Fruit fly (Drosophila melanogaster) whole organism, embryonic: ENCODE measurements around the gene CG17982.

Source experiments
- ATbp ChIP-seq: fragments of 200-800 bp; sonication (Bioruptor generic); optimal IDR thresholded peaks from 2 replicates; lab custom pipeline; 2017; ENCODE audit warnings: missing biosample characterization, mild to moderate bottlenecking, missing genetic modification characterization, missing genetic modification reagents
- Bgb ChIP-seq: fragments of 200-800 bp; sonication (Bioruptor generic); IDR thresholded peaks from 2 replicates; pipeline ENCODE4 v1.3.6; 2022; ENCODE audit warnings: missing biosample characterization, missing genetic modification characterization; ENCODE audit not compliant: partially characterized antibody
- CG10209 ChIP-seq: fragments of 200-800 bp; sonication (Bioruptor generic); optimal IDR thresholded peaks from 3 replicates; lab custom pipeline; 2017; ENCODE audit warnings: missing biosample characterization, mild to moderate bottlenecking, missing genetic modification characterization, missing genetic modification reagents
- CG10267 ChIP-seq: fragments of 200-800 bp; sonication (Bioruptor generic); optimal IDR thresholded peaks from 2 replicates; lab custom pipeline; 2018; ENCODE audit warnings: missing biosample characterization, mild to moderate bottlenecking, missing genetic modification characterization, moderate library complexity
- CG13287 ChIP-seq: fragments of 200-800 bp; sonication (Bioruptor generic); IDR thresholded peaks from 2 replicates; pipeline ENCODE4 v1.3.6; 2022; ENCODE audit warnings: missing biosample characterization, missing genetic modification characterization; ENCODE audit not compliant: partially characterized antibody
- CG13775 ChIP-seq: fragments of 200-800 bp; sonication (Bioruptor generic); optimal IDR thresholded peaks from 3 replicates; lab custom pipeline; 2017; ENCODE audit warnings: missing biosample characterization, mild to moderate bottlenecking, missing genetic modification characterization
- CG14050 ChIP-seq: fragments of 200-800 bp; sonication (Bioruptor generic); IDR thresholded peaks from 3 replicates; pipeline ENCODE4 v1.3.6; 2022; ENCODE audit warnings: missing biosample characterization, missing genetic modification characterization
- CG14667 ChIP-seq: fragments of 200-800 bp; sonication (Bioruptor generic); IDR thresholded peaks from 2 replicates; pipeline ENCODE4 v1.3.6; 2022; ENCODE audit warnings: missing biosample characterization, missing genetic modification characterization
- CG18011 ChIP-seq: fragments of 200-800 bp; sonication (Bioruptor generic); optimal IDR thresholded peaks from 2 replicates; lab custom pipeline; 2017; ENCODE audit warnings: missing biosample characterization, missing genetic modification characterization, mild to moderate bottlenecking, moderate library complexity, missing genotype
- CG2120 ChIP-seq: fragments of 200-800 bp; sonication (Bioruptor generic); optimal IDR thresholded peaks from 3 replicates; lab custom pipeline; 2016; ENCODE audit warnings: missing biosample characterization, missing genetic modification characterization
- CG30431 ChIP-seq: fragments of 200-800 bp; sonication (Bioruptor generic); optimal IDR thresholded peaks from 2 replicates; lab custom pipeline; 2017; ENCODE audit warnings: missing biosample characterization, missing genetic modification characterization
- CG3065 ChIP-seq: fragments of 200-800 bp; sonication (Bioruptor generic); optimal IDR thresholded peaks from 2 replicates; lab custom pipeline; 2016; ENCODE audit warnings: missing biosample characterization, missing genetic modification characterization
- CG3281 ChIP-seq: fragments of 200-800 bp; sonication (Bioruptor generic); optimal IDR thresholded peaks from 3 replicates; lab custom pipeline; 2017; ENCODE audit warnings: missing biosample characterization, mild to moderate bottlenecking, missing genetic modification characterization
- CG34224 ChIP-seq: fragments of 200-800 bp; sonication (Bioruptor generic); IDR thresholded peaks from 3 replicates; pipeline ENCODE4 v1.3.6; 2022; ENCODE audit warnings: missing biosample characterization, missing genetic modification characterization; ENCODE audit not compliant: partially characterized antibody
- CG34376 ChIP-seq: fragments of 200-800 bp; sonication (Bioruptor generic); optimal IDR thresholded peaks from 2 replicates; lab custom pipeline; 2018; ENCODE audit warnings: missing biosample characterization, mild to moderate bottlenecking, missing genetic modification characterization
- CG34422 ChIP-seq: fragments of 200-800 bp; sonication (Bioruptor generic); IDR thresholded peaks from 3 replicates; pipeline ENCODE4 v1.3.6; 2022; ENCODE audit warnings: missing biosample characterization, missing genetic modification characterization
- CG3847 ChIP-seq: fragments of 200-800 bp; sonication (Bioruptor generic); IDR thresholded peaks from 2 replicates; pipeline ENCODE4 v1.3.6; 2022; ENCODE audit warnings: missing biosample characterization, missing genetic modification characterization
- CG3995 ChIP-seq: fragments of 200-800 bp; sonication (Bioruptor generic); optimal IDR thresholded peaks from 3 replicates; lab custom pipeline; 2016; ENCODE audit warnings: missing biosample characterization, missing genetic modification characterization
- CG7839 ChIP-seq: fragments of 200-800 bp; sonication (Bioruptor generic); optimal IDR thresholded peaks from 3 replicates; lab custom pipeline; 2018; ENCODE audit warnings: missing biosample characterization, mild to moderate bottlenecking, missing genetic modification characterization, moderate library complexity
- CrebB ChIP-seq: fragments of 200-800 bp; sonication (Bioruptor generic); optimal IDR thresholded peaks from 3 replicates; lab custom pipeline; 2018; ENCODE audit warnings: missing biosample characterization, mild to moderate bottlenecking, missing genetic modification characterization
- Dad ChIP-seq: fragments of 200-800 bp; sonication (Bioruptor generic); optimal IDR thresholded peaks from 3 replicates; lab custom pipeline; 2016; ENCODE audit warnings: missing biosample characterization, missing genetic modification characterization
- Dll ChIP-seq: fragments of 200-800 bp; sonication (Bioruptor generic); IDR thresholded peaks from 4 replicates; pipeline ENCODE4 v1.3.6; 2022; ENCODE audit warnings: missing biosample characterization, missing genetic modification characterization; ENCODE audit not compliant: partially characterized antibody
- Dp ChIP-seq: fragments of 200-800 bp; sonication (Bioruptor generic); optimal IDR thresholded peaks from 2 replicates; lab custom pipeline; 2018; ENCODE audit warnings: missing biosample characterization, mild to moderate bottlenecking, missing genetic modification characterization, moderate library complexity
- ERR ChIP-seq: fragments of 200-800 bp; sonication (Bioruptor generic); optimal IDR thresholded peaks from 2 replicates; lab custom pipeline; 2016; ENCODE audit warnings: missing biosample characterization, missing genetic modification characterization
- Mad ChIP-seq: fragments of 200-800 bp; sonication (Bioruptor generic); optimal IDR thresholded peaks from 2 replicates; lab custom pipeline; 2016; ENCODE audit warnings: missing biosample characterization, missing genetic modification characterization
- Med ChIP-seq: fragments of 200-800 bp; sonication (Bioruptor generic); peaks from one replicate; lab custom pipeline; 2016; ENCODE audit warnings: missing biosample characterization, missing genetic modification characterization, mild to moderate bottlenecking, inconsistent platforms, moderate library complexity
- Pdp1 ChIP-seq, 2 experiments: fragments of 200-800 bp; sonication (Bioruptor generic); optimal IDR thresholded peaks; 3 replicates each; lab custom pipeline; 2016; ENCODE audit warnings: missing biosample characterization in 2 of 2, missing genetic modification characterization in 2 of 2, mild to moderate bottlenecking in 1 of 2, moderate library complexity in 1 of 2
- Ravus ChIP-seq: fragments of 200-800 bp; sonication (Bioruptor generic); IDR thresholded peaks from 2 replicates; pipeline ENCODE4 v1.3.6; 2022; ENCODE audit warnings: missing biosample characterization, missing genetic modification characterization
- Six4 ChIP-seq: fragments of 200-800 bp; sonication (Bioruptor generic); optimal IDR thresholded peaks from 2 replicates; lab custom pipeline; 2016; ENCODE audit warnings: missing biosample characterization, missing genetic modification characterization
- Taf1 ChIP-seq: fragments of 200-800 bp; sonication (Bioruptor generic); IDR thresholded peaks from 2 replicates; pipeline ENCODE4 v1.3.6; 2022; ENCODE audit warnings: missing biosample characterization, missing genetic modification characterization
- az2 ChIP-seq: fragments of 200-800 bp; sonication (Bioruptor generic); optimal IDR thresholded peaks from 3 replicates; lab custom pipeline; 2016; ENCODE audit warnings: missing biosample characterization, missing genetic modification characterization
- chinmo ChIP-seq: fragments of 200-800 bp; sonication (Bioruptor generic); IDR thresholded peaks from 4 replicates; pipeline ENCODE4 v1.3.6; 2022; ENCODE audit warnings: missing biosample characterization, missing genetic modification characterization; ENCODE audit not compliant: partially characterized antibody
- chn ChIP-seq: fragments of 200-800 bp; sonication (Bioruptor generic); optimal IDR thresholded peaks from 2 replicates; lab custom pipeline; 2016; ENCODE audit warnings: missing biosample characterization, missing genetic modification characterization
- dimm ChIP-seq: fragments of 200-800 bp; sonication (Bioruptor generic); IDR thresholded peaks from 2 replicates; pipeline ENCODE4 v1.3.6; 2022; ENCODE audit warnings: missing biosample characterization, missing genetic modification characterization
- dm ChIP-seq: fragments of 200-800 bp; sonication (Bioruptor generic); optimal IDR thresholded peaks from 3 replicates; lab custom pipeline; 2016; ENCODE audit warnings: missing biosample characterization, missing genetic modification characterization
- gce ChIP-seq: fragments of 200-800 bp; sonication (Bioruptor generic); IDR thresholded peaks from 3 replicates; pipeline ENCODE4 v1.3.6; 2022; ENCODE audit warnings: missing biosample characterization, missing genetic modification characterization
- hb ChIP-seq: fragments of 200-800 bp; sonication (Bioruptor generic); IDR thresholded peaks from 3 replicates; pipeline ENCODE4 v1.3.6; 2022; ENCODE audit warnings: missing biosample characterization, missing genetic modification characterization; ENCODE audit not compliant: partially characterized antibody
- inv ChIP-seq: fragments of 200-800 bp; sonication (Bioruptor generic); IDR thresholded peaks from 2 replicates; pipeline ENCODE4 v1.3.6; 2022; ENCODE audit warnings: missing biosample characterization, missing genetic modification characterization; ENCODE audit not compliant: partially characterized antibody
- nau ChIP-seq: fragments of 200-800 bp; sonication (Bioruptor generic); optimal IDR thresholded peaks from 3 replicates; lab custom pipeline; 2017; ENCODE audit warnings: missing biosample characterization, mild to moderate bottlenecking, missing genetic modification characterization, missing genetic modification reagents
- pzg ChIP-seq: fragments of 200-800 bp; sonication (Bioruptor generic); optimal IDR thresholded peaks from 3 replicates; lab custom pipeline; 2018; ENCODE audit warnings: missing biosample characterization, mild to moderate bottlenecking, missing genetic modification characterization, moderate library complexity
- row ChIP-seq: fragments of 200-800 bp; sonication (Bioruptor generic); IDR thresholded peaks from 3 replicates; pipeline ENCODE4 v1.3.6; 2022; ENCODE audit warnings: missing biosample characterization, missing genetic modification characterization
- run ChIP-seq: fragments of 200-800 bp; sonication (Bioruptor generic); optimal IDR thresholded peaks from 3 replicates; lab custom pipeline; 2018; ENCODE audit warnings: missing biosample characterization, mild to moderate bottlenecking, missing genetic modification characterization
- sd ChIP-seq: fragments of 200-800 bp; sonication (Bioruptor generic); optimal IDR thresholded peaks from 3 replicates; lab custom pipeline; 2018; ENCODE audit warnings: missing biosample characterization, mild to moderate bottlenecking, missing genetic modification characterization, moderate library complexity
- shn ChIP-seq: fragments of 200-800 bp; sonication (Bioruptor generic); optimal IDR thresholded peaks from 3 replicates; lab custom pipeline; 2016; ENCODE audit warnings: missing biosample characterization, missing genetic modification characterization
- sr ChIP-seq: fragments of 200-800 bp; sonication (Bioruptor generic); IDR thresholded peaks from 3 replicates; pipeline ENCODE4 v1.3.6; 2022; ENCODE audit warnings: missing biosample characterization, missing genetic modification characterization
- tio ChIP-seq: fragments of 200-800 bp; sonication (Bioruptor generic); optimal IDR thresholded peaks from 2 replicates; lab custom pipeline; 2017; ENCODE audit warnings: missing biosample characterization, missing genetic modification characterization, inconsistent platforms
- vvl ChIP-seq: fragments of 200-800 bp; sonication (Bioruptor generic); IDR thresholded peaks from 2 replicates; pipeline ENCODE4 v1.3.6; 2022; ENCODE audit warnings: missing biosample characterization, missing genetic modification characterization
- zf30C ChIP-seq: fragments of 200-800 bp; sonication (Bioruptor generic); optimal IDR thresholded peaks from 3 replicates; lab custom pipeline; 2018; ENCODE audit warnings: missing biosample characterization, mild to moderate bottlenecking, missing genetic modification characterization
- zfh2 ChIP-seq: fragments of 200-800 bp; sonication (Bioruptor generic); optimal IDR thresholded peaks from 2 replicates; lab custom pipeline; 2016; ENCODE audit warnings: missing biosample characterization, missing genetic modification characterization

The CG17982 gene

dm6 chrX:8115717-8116311 is 27.8 kb downstream of the CG17982 start, which contains the start of gene Gclc (continued):
- TF ChIP-seq Pdp1 (GFP tag; optimal IDR thresholded peaks at IDR 0.05; lab: Kevin White, UChicago) (no peak), Mad (GFP tag; lab: Kevin White, UChicago) (no peak), CG3281 (GFP tag; lab: Kevin White, UChicago) (peak; percentile 11), ATbp (GFP tag; lab: Kevin White, UChicago) (no peak), CG3995 (GFP tag; lab: Kevin White, UChicago) (peak; percentile 24), chn (GFP tag; lab: Kevin White, UChicago) (no peak), CG2120 (GFP tag; lab: Kevin White, UChicago) (peak; percentile 27), az2 (no peak), Med (GFP tag; lab: Kevin White, UChicago) (peak; percentile 81), Six4 (GFP tag; lab: Kevin White, UChicago) (no peak), CG3065 (GFP tag; lab: Kevin White, UChicago) (no peak), CG13775 (GFP tag; lab: Kevin White, UChicago) (no peak), CG10209 (GFP tag; lab: Kevin White, UChicago) (no peak), hb (GFP tag; lab: Robert Waterston, UW) (no peak), CG7839 (tag; lab: Kevin White, UChicago) (no peak), CG34422 (0 out of 3 replicates have a peak, but pooled peaks have one; percentile 34), CG14050 (GFP tag; lab: Robert Waterston, UW) (no peak), CG14667 (GFP tag; lab: Robert Waterston, UW) (no peak), gce (no peak), CG34376 (GFP tag; lab: Kevin White, UChicago) (peak; percentile 41), chinmo (GFP tag; lab: Robert Waterston, UW) (0 out of 4 replicates have a peak, but pooled peaks have one; percentile 22), CG3847 (GFP tag; lab: Robert Waterston, UW) (0 out of 2 replicates have a peak, but pooled peaks have one; percentile 30), dimm (GFP tag; lab: Robert Waterston, UW) (no peak), Taf1 (GFP tag; lab: Robert Waterston, UW) (no peak), vvl (peak; percentile 33; the same call in 1 of the 2 replicates), shn (GFP tag; lab: Kevin White, UChicago) (no peak), sd (peak; percentile 7), zfh2 (GFP tag; lab: Kevin White, UChicago) (no peak), CG30431 (GFP tag; lab: Kevin White, UChicago) (no peak), tio (GFP tag; lab: Kevin White, UChicago) (no peak), nau (GFP tag; lab: Kevin White, UChicago) (peak; percentile 19), CG18011 (GFP tag; lab: Kevin White, UChicago) (no peak), zf30C (GFP tag; lab: Kevin White, UChicago) (no peak), Dp (GFP tag; lab: Kevin White, UChicago) (peak; percentile 43), Dad (no peak), CrebB (tag; lab: Kevin White, UChicago) (no peak), Bgb (peak; percentile 11; the same call in 1 of the 2 replicates), inv (GFP tag; lab: Robert Waterston, UW) (peak; percentile 20; the same call in 1 of the 2 replicates), Ravus (GFP tag; lab: Robert Waterston, UW) (no peak), pzg (peak; percentile 59), dm (peak; percentile 81), run (tag; lab: Kevin White, UChicago) (no peak), sr (GFP tag; lab: Robert Waterston, UW) (0 out of 3 replicates have a peak, but pooled peaks have one; percentile 52), ERR (no peak), CG10267 (tag; lab: Kevin White, UChicago) (peak; percentile 36), row (GFP tag; lab: Robert Waterston, UW) (peak; percentile 25; the same call in 1 of the 3 replicates), CG13287 (GFP tag; lab: Robert Waterston, UW) (peak; percentile 62), CG34224 (GFP tag; lab: Robert Waterston, UW) (peak; percentile 40; the same call in 1 of the 3 replicates), Dll (GFP tag; lab: Robert Waterston, UW) (peak; percentile 50; the same call in 1 of the 4 replicates)
